Fruit fly (Drosophila melanogaster) whole organism, embryonic: ENCODE data around the gene Cyp303a1.

Source experiments
- B-H1 ChIP-seq: fragments of 200-800 bp; sonication (Bioruptor generic); IDR thresholded peaks from 3 replicates; pipeline ENCODE4 v1.3.6; 2022; ENCODE audit warnings: missing biosample characterization, missing genetic modification characterization
- Bgb ChIP-seq: fragments of 200-800 bp; sonication (Bioruptor generic); IDR thresholded peaks from 2 replicates; pipeline ENCODE4 v1.3.6; 2022; ENCODE audit warnings: missing biosample characterization, missing genetic modification characterization; ENCODE audit not compliant: partially characterized antibody
- Blimp-1 ChIP-seq: fragments of 200-800 bp; sonication (Bioruptor generic); optimal IDR thresholded peaks from 3 replicates; lab custom pipeline; 2018; ENCODE audit warnings: missing biosample characterization, missing genetic modification characterization, mild to moderate bottlenecking, moderate library complexity, missing genetic modification reagents
- BtbVII ChIP-seq: fragments of 200-800 bp; sonication (Bioruptor generic); optimal IDR thresholded peaks from 3 replicates; lab custom pipeline; 2017; ENCODE audit warnings: missing biosample characterization, mild to moderate bottlenecking, missing genetic modification characterization
- CG10321 ChIP-seq: fragments of 200-800 bp; sonication (Bioruptor generic); IDR thresholded peaks from 2 replicates; pipeline ENCODE4 v1.3.6; 2022; ENCODE audit warnings: missing biosample characterization, missing genetic modification characterization
- CG11093 ChIP-seq: fragments of 200-800 bp; sonication (Bioruptor generic); IDR thresholded peaks from 3 replicates; pipeline ENCODE4 v1.3.6; 2022; ENCODE audit warnings: missing biosample characterization, missing genetic modification characterization
- CG11456 ChIP-seq: fragments of 200-800 bp; sonication (Bioruptor generic); IDR thresholded peaks from 3 replicates; pipeline ENCODE4 v1.3.6; 2022; ENCODE audit warnings: missing biosample characterization, missing genetic modification characterization
- CG1529 ChIP-seq: fragments of 200-800 bp; sonication (Bioruptor generic); optimal IDR thresholded peaks from 3 replicates; lab custom pipeline; 2018; ENCODE audit warnings: missing biosample characterization, missing genetic modification characterization
- CG16863 ChIP-seq: fragments of 200-800 bp; sonication (Bioruptor generic); optimal IDR thresholded peaks from 3 replicates; lab custom pipeline; 2016; ENCODE audit warnings: missing biosample characterization, missing genetic modification characterization
- CG17385 ChIP-seq: fragments of 200-800 bp; sonication (Bioruptor generic); optimal IDR thresholded peaks from 3 replicates; lab custom pipeline; 2018; ENCODE audit warnings: missing biosample characterization, mild to moderate bottlenecking, missing genetic modification characterization
- CG2712 ChIP-seq: fragments of 200-800 bp; optimal IDR thresholded peaks from 3 replicates; lab custom pipeline; 2019; ENCODE audit warnings: missing biosample characterization, mild to moderate bottlenecking, missing genetic modification characterization, moderate library complexity
- CG30020 ChIP-seq: fragments of 200-800 bp; optimal IDR thresholded peaks from 2 replicates; lab custom pipeline; 2019; ENCODE audit warnings: missing biosample characterization, mild to moderate bottlenecking, missing genetic modification characterization, moderate library complexity
- CG6791 ChIP-seq: fragments of 200-800 bp; sonication (Bioruptor generic); IDR thresholded peaks from 3 replicates; pipeline ENCODE4 v1.3.6; 2022; ENCODE audit warnings: missing biosample characterization, missing genetic modification characterization; ENCODE audit not compliant: partially characterized antibody
- CG7372 ChIP-seq: fragments of 200-800 bp; sonication (Bioruptor generic); IDR thresholded peaks from 2 replicates; pipeline ENCODE4 v1.3.6; 2022; ENCODE audit warnings: missing biosample characterization, missing genetic modification characterization
- CG7928 ChIP-seq: fragments of 200-800 bp; sonication (Bioruptor generic); optimal IDR thresholded peaks from 2 replicates; lab custom pipeline; 2017; ENCODE audit warnings: missing biosample characterization, mild to moderate bottlenecking, missing genetic modification characterization
- CG9215 ChIP-seq: fragments of 200-800 bp; sonication (Bioruptor generic); IDR thresholded peaks from 2 replicates; pipeline ENCODE4 v1.3.6; 2022; ENCODE audit warnings: missing biosample characterization, missing genetic modification characterization
- CG9437 ChIP-seq: fragments of 200-800 bp; sonication (Bioruptor generic); optimal IDR thresholded peaks from 2 replicates; lab custom pipeline; 2018; ENCODE audit warnings: missing biosample characterization, mild to moderate bottlenecking, missing genetic modification characterization
- CG9932 ChIP-seq: fragments of 200-800 bp; sonication (Bioruptor generic); IDR thresholded peaks from 2 replicates; pipeline ENCODE4 v1.3.6; 2022; ENCODE audit warnings: missing biosample characterization, missing genetic modification characterization
- CoRest ChIP-seq: fragments of 200-800 bp; sonication (Bioruptor generic); optimal IDR thresholded peaks from 3 replicates; lab custom pipeline; 2018; ENCODE audit warnings: missing biosample characterization, mild to moderate bottlenecking, missing genetic modification characterization, moderate library complexity
- Doc3 ChIP-seq: fragments of 200-800 bp; sonication (Bioruptor generic); IDR thresholded peaks from 3 replicates; pipeline ENCODE4 v1.3.6; 2022; ENCODE audit warnings: missing biosample characterization, missing genetic modification characterization; ENCODE audit not compliant: partially characterized antibody
- Ets65A ChIP-seq: fragments of 200-800 bp; sonication (Bioruptor generic); peaks from one replicate; lab custom pipeline; 2016; ENCODE audit warnings: missing biosample characterization, missing genetic modification characterization
- Hr3 ChIP-seq: fragments of 200-800 bp; sonication (Bioruptor generic); optimal IDR thresholded peaks from 3 replicates; lab custom pipeline; 2016; ENCODE audit warnings: missing biosample characterization, missing genetic modification characterization
- Hr78 ChIP-seq, 2 experiments: fragments of 200-800 bp in 1 of 2; fragments of >200 bp in 1 of 2; sonication (Bioruptor generic) in 1 of 2; optimal IDR thresholded peaks; 2 replicates each; lab custom pipeline; 2017 to 2019; ENCODE audit warnings: missing biosample characterization in 2 of 2, missing genetic modification characterization in 2 of 2, mild to moderate bottlenecking in 1 of 2, moderate library complexity in 1 of 2
- Meics ChIP-seq: fragments of 200-800 bp; sonication (Bioruptor generic); optimal IDR thresholded peaks from 2 replicates; lab custom pipeline; 2017; ENCODE audit warnings: missing biosample characterization, mild to moderate bottlenecking, missing genetic modification characterization
- NFAT ChIP-seq: fragments of 200-800 bp; sonication (Bioruptor generic); IDR thresholded peaks from 2 replicates; pipeline ENCODE4 v1.3.6; 2022; ENCODE audit warnings: missing biosample characterization, missing genetic modification characterization
- NfI ChIP-seq: fragments of 200-800 bp; sonication (Bioruptor generic); optimal IDR thresholded peaks from 3 replicates; lab custom pipeline; 2018; ENCODE audit warnings: missing biosample characterization, mild to moderate bottlenecking, missing genetic modification characterization, moderate library complexity
- Ptx1 ChIP-seq: fragments of 200-800 bp; sonication (Bioruptor generic); IDR thresholded peaks from 2 replicates; pipeline ENCODE4 v1.3.6; 2022; ENCODE audit warnings: missing biosample characterization, missing genetic modification characterization
- Vsx1 ChIP-seq: fragments of 200-800 bp; sonication (Bioruptor generic); optimal IDR thresholded peaks from 2 replicates; lab custom pipeline; 2017; ENCODE audit warnings: missing biosample characterization, mild to moderate bottlenecking, missing genetic modification characterization, missing genetic modification reagents
- YL-1 ChIP-seq: fragments of 200-800 bp; sonication (Bioruptor generic); optimal IDR thresholded peaks from 3 replicates; lab custom pipeline; 2017; ENCODE audit warnings: missing biosample characterization, mild to moderate bottlenecking, missing genetic modification characterization
- al ChIP-seq: fragments of 200-800 bp; sonication (Bioruptor generic); IDR thresholded peaks from 2 replicates; pipeline ENCODE4 v1.3.6; 2022; ENCODE audit warnings: missing biosample characterization, missing genetic modification characterization
- az2 ChIP-seq: fragments of 200-800 bp; sonication (Bioruptor generic); optimal IDR thresholded peaks from 3 replicates; lab custom pipeline; 2016; ENCODE audit warnings: missing biosample characterization, missing genetic modification characterization
- cg ChIP-seq: fragments of 200-800 bp; sonication (Bioruptor generic); optimal IDR thresholded peaks from 3 replicates; lab custom pipeline; 2019; ENCODE audit warnings: missing biosample characterization, mild to moderate bottlenecking, missing genetic modification characterization, moderate library complexity
- crol ChIP-seq: fragments of 200-800 bp; sonication (Bioruptor generic); IDR thresholded peaks from 2 replicates; pipeline ENCODE4 v1.3.6; 2022; ENCODE audit warnings: missing biosample characterization, missing genetic modification characterization
- dysf ChIP-seq: fragments of 200-800 bp; sonication (Bioruptor generic); IDR thresholded peaks from 3 replicates; pipeline ENCODE4 v1.3.6; 2022; ENCODE audit warnings: missing biosample characterization, missing genetic modification characterization
- fd3F ChIP-seq: fragments of 200-800 bp; sonication (Bioruptor generic); optimal IDR thresholded peaks from 2 replicates; lab custom pipeline; 2018; ENCODE audit warnings: missing biosample characterization, mild to moderate bottlenecking, missing genetic modification characterization, moderate library complexity
- ham ChIP-seq: fragments of 200-800 bp; sonication (Bioruptor generic); IDR thresholded peaks from 2 replicates; pipeline ENCODE4 v1.3.6; 2022; ENCODE audit warnings: missing biosample characterization, missing genetic modification characterization
- hkb ChIP-seq, 2 experiments: fragments of 200-800 bp in 1 of 2; fragments of >200 bp in 1 of 2; sonication (Bioruptor generic) in 1 of 2; IDR thresholded peaks in 1 of 2; optimal IDR thresholded peaks in 1 of 2; 2 replicates each; pipeline versions ENCODE4 v1.3.6 to Lab custom; 2017 to 2022; ENCODE audit warnings: missing biosample characterization in 1 of 2, missing genetic modification characterization in 1 of 2
- nmo ChIP-seq: fragments of 200-800 bp; sonication (Bioruptor generic); optimal IDR thresholded peaks from 2 replicates; lab custom pipeline; 2018; ENCODE audit warnings: missing biosample characterization, mild to moderate bottlenecking, missing genetic modification characterization, moderate library complexity
- pros ChIP-seq: fragments of 200-800 bp; sonication (Bioruptor generic); optimal IDR thresholded peaks from 3 replicates; lab custom pipeline; 2019; ENCODE audit warnings: missing biosample characterization, mild to moderate bottlenecking, missing genetic modification characterization, moderate library complexity
- ranshi ChIP-seq: fragments of 200-800 bp; sonication (Bioruptor generic); IDR thresholded peaks from 2 replicates; pipeline ENCODE4 v1.3.6; 2022; ENCODE audit warnings: missing biosample characterization, missing genetic modification characterization
- row ChIP-seq: fragments of 200-800 bp; sonication (Bioruptor generic); IDR thresholded peaks from 3 replicates; pipeline ENCODE4 v1.3.6; 2022; ENCODE audit warnings: missing biosample characterization, missing genetic modification characterization
- slbo ChIP-seq: fragments of 200-800 bp; sonication (Bioruptor generic); IDR thresholded peaks from 2 replicates; pipeline ENCODE4 v1.3.6; 2022; ENCODE audit warnings: missing biosample characterization, missing genetic modification characterization
- stc ChIP-seq: fragments of 200-800 bp; sonication (Bioruptor generic); IDR thresholded peaks from 2 replicates; pipeline ENCODE4 v1.3.6; 2022; ENCODE audit warnings: missing biosample characterization, missing genetic modification characterization
- stwl ChIP-seq: fragments of 200-800 bp; sonication (Bioruptor generic); optimal IDR thresholded peaks from 3 replicates; lab custom pipeline; 2018; ENCODE audit warnings: missing biosample characterization, mild to moderate bottlenecking, missing genetic modification characterization, moderate library complexity
- toy ChIP-seq: fragments of 200-800 bp; sonication (Bioruptor generic); IDR thresholded peaks from 2 replicates; pipeline ENCODE4 v1.3.6; 2022; ENCODE audit warnings: missing biosample characterization, missing genetic modification characterization
- unc-4 ChIP-seq: fragments of 200-800 bp; sonication (Bioruptor generic); IDR thresholded peaks from 2 replicates; pipeline ENCODE4 v1.3.6; 2022; ENCODE audit warnings: missing biosample characterization, missing genetic modification characterization; ENCODE audit not compliant: partially characterized antibody
- wek ChIP-seq: fragments of 200-800 bp; sonication (Bioruptor generic); optimal IDR thresholded peaks from 3 replicates; lab custom pipeline; 2018; ENCODE audit warnings: missing biosample characterization, mild to moderate bottlenecking, missing genetic modification characterization, moderate library complexity
- zen ChIP-seq: fragments of 200-800 bp; sonication (Bioruptor generic); optimal IDR thresholded peaks from 3 replicates; lab custom pipeline; 2018; ENCODE audit warnings: missing biosample characterization, mild to moderate bottlenecking, missing genetic modification characterization, moderate library complexity

The Cyp303a1 gene

dm6 chr2L:16307026-16307703, 13.2 kb downstream of the Cyp303a1 start, which contains the start of the genes CG5861 and Syx5 (continued):
- TF ChIP-seq nmo (GFP tag; lab: Kevin White, UChicago) (peak; percentile 72), CG7372 (GFP tag; lab: Robert Waterston, UW) (0 out of 2 replicates have a peak, but pooled peaks have one; percentile 30), Vsx1 (GFP tag; lab: Kevin White, UChicago) (peak; percentile 47), unc-4 (GFP tag; lab: Robert Waterston, UW) (peak; percentile 95), NFAT (GFP tag; lab: Robert Waterston, UW) (peak; percentile 55), NfI (GFP tag; lab: Kevin White, UChicago) (peak; percentile 72), fd3F (GFP tag; lab: Kevin White, UChicago) (peak; percentile 20), Ets65A (peak; percentile 95), CG9932 (GFP tag; lab: Robert Waterston, UW) (peak; percentile 88), YL-1 (GFP tag; lab: Kevin White, UChicago) (peak; percentile 95), al (GFP tag; lab: Robert Waterston, UW) (peak; percentile 60), az2 (peak; percentile 53), CG16863 (GFP tag; lab: Kevin White, UChicago) (no peak), CG17385 (GFP tag; lab: Kevin White, UChicago) (peak; percentile 46), CG1529 (peak; percentile 1), CG6791 (GFP tag; lab: Robert Waterston, UW) (peak; percentile 77), CG11456 (peak; percentile 70; the same call in 2 of the 3 replicates), CoRest (tag; lab: Kevin White, UChicago) (peak; percentile 72), BtbVII (GFP tag; lab: Kevin White, UChicago) (peak; percentile 38), slbo (GFP tag; lab: Robert Waterston, UW) (peak; percentile 80), CG30020 (peak; percentile 77), CG10321 (no peak), Blimp-1 (GFP tag; lab: Kevin White, UChicago) (no peak), cg (GFP tag; lab: Kevin White, UChicago) (peak; percentile 93), CG11093 (GFP tag; lab: Robert Waterston, UW) (no peak), Ptx1 (GFP tag; lab: Robert Waterston, UW) (peak; percentile 64), hkb (optimal IDR thresholded peaks at IDR 0.05; lab: Kevin White, UChicago) (no peak), hkb (GFP tag; IDR thresholded peaks at IDR 0.05; lab: Robert Waterston, UW) (peak; percentile 66), zen (peak; percentile 73), pros (GFP tag; lab: Kevin White, UChicago) (no peak), CG9437 (peak; percentile 7), Doc3 (GFP tag; lab: Robert Waterston, UW) (peak; percentile 97), B-H1 (GFP tag; lab: Robert Waterston, UW) (no peak), CG7928 (GFP tag; lab: Kevin White, UChicago) (peak; percentile 86), Bgb (GFP tag; lab: Robert Waterston, UW) (peak; percentile 83), stwl (peak; percentile 67), stc (GFP tag; lab: Robert Waterston, UW) (no peak), ham (GFP tag; lab: Robert Waterston, UW) (no peak), crol (no peak), wek (no peak), row (GFP tag; lab: Robert Waterston, UW) (peak; percentile 86), Hr78 (GFP tag; optimal IDR thresholded peaks at IDR 0.05; lab: Kevin White, UChicago) (peak in 1 of 2 experiments; percentile 18), Meics (GFP tag; lab: Kevin White, UChicago) (peak; percentile 65), ranshi (peak; percentile 52; the same call in 1 of the 2 replicates), Hr3 (GFP tag; lab: Kevin White, UChicago) (peak; percentile 65), toy (GFP tag; lab: Robert Waterston, UW) (no peak), CG9215 (GFP tag; lab: Robert Waterston, UW) (no peak; the same call in 1 of the 2 replicates), dysf (GFP tag; lab: Robert Waterston, UW) (0 out of 3 replicates have a peak, but pooled peaks have one; percentile 24), CG2712 (tag; lab: Kevin White, UChicago) (peak; percentile 79)
